Worm (Caenorhabditis elegans): ENCODE results near the gene dpy-3.

- no peak for TF ChIP-seq ztf-11 (tag; optimal IDR thresholded peaks at IDR 0.05)
- no peak for TF ChIP-seq Y5F2A.4 (GFP tag; optimal IDR thresholded peaks at IDR 0.05)
Observed at ce11 chrX:2144875-2145274, 572 bp downstream of the dpy-3 start.

Measured in whole organism, L4 larva.